Worm (Caenorhabditis elegans): Measurements from ENCODE around the gene T22B7.8.

T22B7.8 gene

DNA sequence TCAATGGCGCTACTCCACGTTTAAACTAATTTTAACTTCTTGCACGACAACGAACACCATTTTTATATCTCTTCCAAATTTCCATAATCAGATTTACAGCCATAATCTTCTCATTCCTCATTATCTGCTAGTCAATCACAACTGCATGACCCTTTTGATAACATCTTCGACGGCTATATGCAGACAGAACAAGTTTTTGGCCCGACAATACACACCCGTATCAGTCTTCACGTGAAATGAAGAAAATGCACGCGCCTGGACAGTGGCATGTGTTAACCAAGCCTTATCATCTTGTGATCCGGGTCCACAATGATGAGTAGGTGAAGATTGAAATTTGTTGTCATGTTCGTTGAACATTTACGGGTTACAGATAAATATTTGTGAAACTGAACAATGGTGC lies 13.9 kb downstream of the T22B7.8 start:
- TF ChIP-seq hlh-12 (tag; optimal IDR thresholded peaks at IDR 0.05) (no peak), ztf-26 (tag; optimal IDR thresholded peaks at IDR 0.05) (no peak)

DNA sequence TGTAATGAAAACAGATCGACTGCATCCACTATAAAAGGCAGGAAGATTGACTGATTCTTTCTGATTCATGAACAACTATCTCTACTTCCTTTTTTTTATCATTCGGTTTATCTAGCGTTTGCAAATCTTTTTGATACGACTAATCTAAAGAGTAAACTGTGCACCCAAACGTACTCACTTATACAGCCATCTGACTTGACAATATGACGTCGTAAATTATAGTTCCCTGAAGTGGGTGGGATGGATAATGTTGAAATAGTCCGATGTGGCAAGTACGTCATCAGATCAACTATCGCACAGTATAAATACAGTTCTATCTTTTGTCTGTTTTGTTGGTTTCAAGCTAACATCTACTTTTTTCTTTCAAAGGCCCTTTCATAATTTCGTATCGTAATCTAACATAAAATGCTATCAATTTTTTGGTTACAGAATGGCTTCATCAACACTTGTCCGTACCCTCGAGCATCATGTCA lies 15.3 kb downstream of the T22B7.8 start, which contains the start of gene T22B7.3:
Gene T22B7.3 (plus strand): TSS at position 423 of the 473 bp plus-strand sequence.
- TF ChIP-seq mes-4 (tag; optimal IDR thresholded peaks at IDR 0.05) (no peak), him-1 (tag; optimal IDR thresholded peaks at IDR 0.05) (no peak), unc-130 (GFP tag; optimal IDR thresholded peaks at IDR 0.05) (no peak), cebp-1 (GFP tag; IDR thresholded peaks at IDR 0.05) (no peak), cebp-1 (tag; optimal IDR thresholded peaks at IDR 0.05) (no peak), T07F8.4 (tag; optimal IDR thresholded peaks at IDR 0.05) (no peak), pbrm-1 (GFP tag; IDR thresholded peaks at IDR 0.05) (no peak), madf-3 (GFP tag; IDR thresholded peaks at IDR 0.05) (no peak), C17E4.6 (GFP tag; IDR thresholded peaks at IDR 0.05) (no peak), gei-17 (GFP tag; optimal IDR thresholded peaks at IDR 0.05) (no peak), F52B5.7 (tag; optimal IDR thresholded peaks at IDR 0.05) (no peak), xnd-1 (tag; optimal IDR thresholded peaks at IDR 0.05) (no peak), lir-1 (GFP tag; conservative IDR thresholded peaks at IDR 0.05) (no peak)

DNA sequence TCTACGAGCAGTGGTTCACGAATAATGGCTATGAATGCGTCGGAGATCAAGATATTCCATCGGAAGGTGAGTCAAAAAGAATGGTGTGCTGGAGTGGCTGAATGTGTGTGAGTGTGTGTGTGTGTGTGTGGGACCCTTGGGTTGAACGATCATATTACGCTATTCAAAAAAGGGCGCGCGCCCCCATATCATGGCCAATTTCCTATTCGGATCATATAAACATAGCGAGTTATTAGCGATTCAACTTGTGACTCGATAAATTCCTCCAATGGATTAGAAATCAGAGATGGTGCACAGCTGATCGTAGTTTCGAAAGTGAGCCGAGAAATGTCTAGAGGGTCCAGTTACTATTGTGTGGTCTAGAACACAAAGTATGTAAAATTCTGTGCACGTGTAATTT lies 16.2 kb downstream of the T22B7.8 start, which contains the start of gene srv-7:
Gene srv-7 (minus strand): TSS at position 101 of the 400 bp plus-strand sequence.
- TF ChIP-seq rpc-1 (optimal IDR thresholded peaks at IDR 0.05) (no peak), rpc-1 (tag; optimal IDR thresholded peaks at IDR 0.05) (no peak), lin-26 (GFP tag; IDR thresholded peaks at IDR 0.05) (no peak), unc-62 (GFP tag; optimal IDR thresholded peaks at IDR 0.05) (no peak), F57C9.4 (tag; optimal IDR thresholded peaks at IDR 0.05) (no peak), Y56A3A.18 (GFP tag; IDR thresholded peaks at IDR 0.05) (no peak), atf-7 (tag; optimal IDR thresholded peaks at IDR 0.05) (no peak), mes-4 (tag; optimal IDR thresholded peaks at IDR 0.05) (no peak), F23B12.7 (tag; optimal IDR thresholded peaks at IDR 0.05; ENCODE audit: insufficient read depth) (no peak), fkh-3 (tag; optimal IDR thresholded peaks at IDR 0.05) (no peak), snpc-1.1 (tag; optimal IDR thresholded peaks at IDR 0.05; ENCODE audit: insufficient read depth) (no peak), him-1 (tag; optimal IDR thresholded peaks at IDR 0.05) (no peak)

DNA sequence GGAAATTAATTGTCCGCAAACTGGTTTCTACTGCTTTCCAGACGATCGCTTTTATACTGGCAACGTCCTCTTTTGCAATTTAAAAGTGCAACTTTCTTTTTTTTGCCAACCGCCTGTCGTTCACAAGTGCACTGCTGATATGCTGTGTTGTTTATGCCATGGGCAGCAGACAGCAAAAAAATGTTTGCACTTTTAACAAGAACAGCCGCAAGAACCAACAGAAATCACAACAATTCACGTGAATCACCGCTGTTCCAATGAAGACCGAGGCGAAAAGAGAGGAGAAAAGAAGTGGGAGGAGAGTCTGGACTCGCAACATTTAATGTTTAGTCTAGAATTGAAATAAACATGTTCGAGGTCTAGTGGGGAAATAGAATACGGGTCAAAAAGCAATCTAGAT lies 22.1 kb downstream of the T22B7.8 start, which contains the start of gene T22B7.7:
Gene T22B7.7 (minus strand): TSS at position 262 of the 400 bp plus-strand sequence.
- TF ChIP-seq dpl-1 (GFP tag; optimal IDR thresholded peaks at IDR 0.05) (no peak), ztf-25 (GFP tag; IDR thresholded peaks at IDR 0.05) (no peak), C17E4.6 (GFP tag; IDR thresholded peaks at IDR 0.05) (no peak), ztf-6 (GFP tag; IDR thresholded peaks at IDR 0.05) (no peak), madf-3 (GFP tag; IDR thresholded peaks at IDR 0.05) (no peak), zim-3 (tag; optimal IDR thresholded peaks at IDR 0.05) (no peak), gei-17 (GFP tag; optimal IDR thresholded peaks at IDR 0.05) (peak; percentile 6), T07F8.4 (tag; optimal IDR thresholded peaks at IDR 0.05) (no peak), dox-1 (GFP tag; IDR thresholded peaks at IDR 0.05) (peak; percentile 48; the same call in 1 of the 2 replicates), die-1 (tag; optimal IDR thresholded peaks at IDR 0.05) (no peak), hlh-26 (GFP tag; conservative IDR thresholded peaks at IDR 0.05) (no peak), unc-62 (GFP tag; optimal IDR thresholded peaks at IDR 0.05) (peak; percentile 47), snpc-1.3 (tag; optimal IDR thresholded peaks at IDR 0.05; ENCODE audit: insufficient read depth) (no peak), rpc-1 (optimal IDR thresholded peaks at IDR 0.05) (no peak), rpc-1 (tag; optimal IDR thresholded peaks at IDR 0.05) (no peak), F33H1.4 (GFP tag; IDR thresholded peaks at IDR 0.05) (no peak), ZK185.1 (tag; optimal IDR thresholded peaks at IDR 0.05; ENCODE audit: poor library complexity, severe bottlenecking) (no peak), nhr-90 (tag; optimal IDR thresholded peaks at IDR 0.05) (no peak), ztf-26 (tag; optimal IDR thresholded peaks at IDR 0.05) (no peak), rec-8 (tag; optimal IDR thresholded peaks at IDR 0.05) (no peak), lin-54 (GFP tag; optimal IDR thresholded peaks at IDR 0.05) (no peak), F57A8.1 (GFP tag; optimal IDR thresholded peaks at IDR 0.05) (no peak), egl-18 (GFP tag; IDR thresholded peaks at IDR 0.05) (no peak), ceh-79 (tag; optimal IDR thresholded peaks at IDR 0.05) (no peak), Y56A3A.18 (GFP tag; IDR thresholded peaks at IDR 0.05) (no peak), ceh-58 (GFP tag; IDR thresholded peaks at IDR 0.05) (no peak), F37B4.10 (GFP tag; IDR thresholded peaks at IDR 0.05) (no peak), somi-1 (GFP tag; optimal IDR thresholded peaks at IDR 0.05) (peak; percentile 65)
